Worm (Caenorhabditis elegans): ENCODE measurements around the gene acl-13.

acl-13 gene

DNA sequence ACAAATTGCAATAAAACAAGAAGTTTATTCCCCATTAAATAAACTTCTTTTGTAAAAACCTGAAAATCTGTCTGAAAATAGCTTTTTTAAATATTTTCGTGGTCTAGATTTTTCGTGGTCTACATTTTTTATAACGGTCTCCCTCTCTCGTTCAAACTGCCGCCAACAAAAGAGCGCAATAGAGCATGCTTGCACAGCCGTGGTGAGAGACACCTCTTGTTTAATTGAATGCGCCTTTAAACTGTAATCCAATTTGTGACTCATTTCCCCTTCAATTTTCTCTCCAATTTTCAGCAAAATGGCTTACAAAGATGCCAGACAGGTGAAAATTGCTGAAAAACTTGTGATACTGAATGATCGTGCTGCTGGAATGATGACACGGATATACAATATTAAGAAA is 6.1 kb upstream of the acl-13 start, which contains the start of gene gex-3:
Gene gex-3 (plus strand): TSS at position 295 of the 400 bp plus-strand sequence.
- TF ChIP-seq ztf-28 (GFP tag; IDR thresholded peaks at IDR 0.05) (0 out of 2 replicates have a peak, but pooled peaks have one; percentile 56), F23B12.7 (tag; optimal IDR thresholded peaks at IDR 0.05; ENCODE audit: insufficient read depth) (peak; percentile 88), cebp-1 (GFP tag; IDR thresholded peaks at IDR 0.05) (no peak), cebp-1 (tag; optimal IDR thresholded peaks at IDR 0.05) (peak; percentile 55), rcor-1 (GFP tag; IDR thresholded peaks at IDR 0.05) (peak; percentile 74), cebp-2 (GFP tag; IDR thresholded peaks at IDR 0.05) (no peak), F33H1.4 (GFP tag; IDR thresholded peaks at IDR 0.05) (peak; percentile 91), ZK185.1 (tag; optimal IDR thresholded peaks at IDR 0.05; ENCODE audit: poor library complexity, severe bottlenecking) (peak; percentile 48), repo-1 (tag; optimal IDR thresholded peaks at IDR 0.05) (no peak), ekl-4 (GFP tag; IDR thresholded peaks at IDR 0.05) (peak; percentile 71; the same call in 1 of the 2 replicates), ceh-91 (GFP tag; IDR thresholded peaks at IDR 0.05) (peak; percentile 79), sdz-38 (tag; optimal IDR thresholded peaks at IDR 0.05) (no peak), snpc-4 (GFP tag; optimal IDR thresholded peaks at IDR 0.05) (peak; percentile 34), snpc-4 (tag; optimal IDR thresholded peaks at IDR 0.05) (peak in 3 of 4 experiments; percentile 62 to 73 (median 64)), unc-130 (GFP tag; optimal IDR thresholded peaks at IDR 0.05) (no peak), tlf-1 (GFP tag; optimal IDR thresholded peaks at IDR 0.05) (peak; percentile 79), ceh-27 (GFP tag; optimal IDR thresholded peaks at IDR 0.05) (peak; percentile 81), zfh-2 (GFP tag; conservative IDR thresholded peaks at IDR 0.05) (no peak), ztf-25 (GFP tag; IDR thresholded peaks at IDR 0.05) (0 out of 2 replicates have a peak, but pooled peaks have one; percentile 11), nhr-120 (GFP tag; IDR thresholded peaks at IDR 0.05) (no peak), lin-40 (tag; optimal IDR thresholded peaks at IDR 0.05) (peak; percentile 42), hmg-1.2 (GFP tag; IDR thresholded peaks at IDR 0.05) (peak; percentile 56; the same call in 1 of the 2 replicates), ztf-22 (GFP tag; optimal IDR thresholded peaks at IDR 0.05) (no peak), snpc-1.3 (tag; optimal IDR thresholded peaks at IDR 0.05; ENCODE audit: insufficient read depth) (peak; percentile 30), madf-8 (GFP tag; conservative IDR thresholded peaks at IDR 0.05) (peak; percentile 76), Y53F4B.3 (GFP tag; IDR thresholded peaks at IDR 0.05) (no peak), efl-1 (GFP tag; optimal IDR thresholded peaks at IDR 0.05) (peak; percentile 95), C17E4.6 (GFP tag; IDR thresholded peaks at IDR 0.05) (0 out of 2 replicates have a peak, but pooled peaks have one; percentile 32), nfya-2 (GFP tag; IDR thresholded peaks at IDR 0.05) (no peak), xnd-1 (tag; optimal IDR thresholded peaks at IDR 0.05) (peak; percentile 62), ceh-40 (GFP tag; IDR thresholded peaks at IDR 0.05) (no peak), dpl-1 (GFP tag; optimal IDR thresholded peaks at IDR 0.05) (peak; percentile 94), lir-1 (GFP tag; conservative IDR thresholded peaks at IDR 0.05) (peak; percentile 65; the same call in 1 of the 2 replicates), snpc-3.4 (tag; optimal IDR thresholded peaks at IDR 0.05) (peak; percentile 48), D2030.7 (GFP tag; IDR thresholded peaks at IDR 0.05) (peak; percentile 78), C06A6.2 (GFP tag; conservative IDR thresholded peaks at IDR 0.05) (no peak), lin-54 (GFP tag; optimal IDR thresholded peaks at IDR 0.05) (peak; percentile 98), lsy-27 (tag; optimal IDR thresholded peaks at IDR 0.05; ENCODE audit: borderline replicate concordance, insufficient read depth) (peak; percentile 18), tbp1 (GFP tag; optimal IDR thresholded peaks at IDR 0.05) (peak; percentile 66), pbrm-1 (GFP tag; IDR thresholded peaks at IDR 0.05) (peak; percentile 73; the same call in 1 of the 2 replicates), nfyb-1 (GFP tag; IDR thresholded peaks at IDR 0.05) (peak; percentile 69; the same call in 1 of the 2 replicates), madf-6 (GFP tag; IDR thresholded peaks at IDR 0.05) (peak; percentile 92), madf-10 (tag; optimal IDR thresholded peaks at IDR 0.05) (peak; percentile 12), ceh-100 (GFP tag; IDR thresholded peaks at IDR 0.05) (peak; percentile 76), lsl-1 (GFP tag; optimal IDR thresholded peaks at IDR 0.05) (peak; percentile 82), attf-3 (GFP tag; conservative IDR thresholded peaks at IDR 0.05) (peak; percentile 35; the same call in 1 of the 2 replicates), Y56A3A.18 (GFP tag; IDR thresholded peaks at IDR 0.05) (no peak), nhr-179 (tag; optimal IDR thresholded peaks at IDR 0.05) (no peak)

Data from whole organism, young adult.